Fruit fly (Drosophila melanogaster): Measurements from ENCODE around the gene CecB.
A peak's percentile ranks its signal among the peaks of the same experiment; 100 is the strongest.

CecB gene

dm6 chr3R:30166159-30166784, 47.3 kb downstream of the CecB start, which contains the start of gene VhaAC45RP:
TSS of gene VhaAC45RP (minus strand) at chr3R:30166419.
- TF ChIP-seq CrebA (GFP tag; optimal IDR thresholded peaks at IDR 0.05; ENCODE audit: borderline replicate concordance) (no peak), Sp1 (GFP tag; optimal IDR thresholded peaks at IDR 0.05) (no peak), CG9705 (GFP tag; optimal IDR thresholded peaks at IDR 0.05) (no peak), HLH106 (tag; optimal IDR thresholded peaks at IDR 0.05) (no peak), foxo (GFP tag; optimal IDR thresholded peaks at IDR 0.05) (no peak), GATAd (GFP tag; optimal IDR thresholded peaks at IDR 0.05) (no peak), N (GFP tag; optimal IDR thresholded peaks at IDR 0.05) (no peak), Dfd (GFP tag; optimal IDR thresholded peaks at IDR 0.05) (no peak), psq (GFP tag; optimal IDR thresholded peaks at IDR 0.05) (no peak), Rel (GFP tag; optimal IDR thresholded peaks at IDR 0.05) (no peak), Rel (tag; optimal IDR thresholded peaks at IDR 0.05) (no peak)

dm6 chr3R:30164162-30164561, 49.4 kb downstream of the CecB start:
- peak in 1 of 2 experiments; percentile 22 for TF ChIP-seq foxo (GFP tag; optimal IDR thresholded peaks at IDR 0.05)
- TF ChIP-seq CrebA (GFP tag; optimal IDR thresholded peaks at IDR 0.05; ENCODE audit: borderline replicate concordance): no peak
- TF ChIP-seq fru (GFP tag; optimal IDR thresholded peaks at IDR 0.05): peak; percentile 15
- TF ChIP-seq h (GFP tag; optimal IDR thresholded peaks at IDR 0.05): peak; percentile 15
- TF ChIP-seq brk (GFP tag; optimal IDR thresholded peaks at IDR 0.05): no peak
